Fruit fly (Drosophila melanogaster): Measurements from ENCODE around the gene RhoGAP15B.

RhoGAP15B gene

DNA sequence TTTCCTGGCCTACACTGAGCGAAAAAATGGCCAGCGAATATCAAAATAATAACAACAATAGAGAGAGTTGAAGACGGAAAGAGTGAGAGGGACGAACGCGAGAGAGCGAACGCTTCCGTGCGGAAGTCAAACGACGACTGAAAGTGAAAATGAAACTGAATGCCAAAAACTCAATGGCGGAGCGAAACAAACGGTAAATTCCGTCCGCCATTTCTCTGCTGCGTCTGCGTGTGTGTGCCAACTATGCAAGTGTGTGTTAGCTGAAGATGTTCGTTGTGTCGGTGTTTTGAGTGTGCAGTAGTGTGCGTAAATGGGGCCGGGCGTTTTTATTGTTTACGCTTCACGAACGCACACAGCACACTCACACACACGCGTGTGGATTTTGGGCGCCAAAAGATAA is 43.8 kb downstream of the RhoGAP15B start (continued):
- TF ChIP-seq CG15514 (GFP tag; optimal IDR thresholded peaks at IDR 0.05) (peak; percentile 16), CG3065 (GFP tag; optimal IDR thresholded peaks at IDR 0.05) (no peak), Lpt (GFP tag; optimal IDR thresholded peaks at IDR 0.05) (no peak), Sry-δ (GFP tag; optimal IDR thresholded peaks at IDR 0.05) (no peak), NfI (GFP tag; optimal IDR thresholded peaks at IDR 0.05) (no peak), NK7.1 (GFP tag; optimal IDR thresholded peaks at IDR 0.05) (no peak), crp (GFP tag; optimal IDR thresholded peaks at IDR 0.05) (peak in 1 of 2 experiments; percentile 14), CG1024 (GFP tag; IDR thresholded peaks at IDR 0.05) (no peak), MTF-1 (GFP tag; optimal IDR thresholded peaks at IDR 0.05; ENCODE audit: borderline replicate concordance) (no peak), Hr39 (optimal IDR thresholded peaks at IDR 0.05) (no peak), az2 (GFP tag; optimal IDR thresholded peaks at IDR 0.05) (no peak), Rfx (GFP tag; IDR thresholded peaks at IDR 0.05) (no peak), CG14014 (GFP tag; IDR thresholded peaks at IDR 0.05) (no peak), CG5180 (GFP tag; optimal IDR thresholded peaks at IDR 0.05) (no peak), lilli (GFP tag; optimal IDR thresholded peaks at IDR 0.05) (no peak), BEAF-32 (GFP tag; optimal IDR thresholded peaks at IDR 0.05) (no peak), gcm2 (GFP tag; optimal IDR thresholded peaks at IDR 0.05) (no peak), Dp (GFP tag; optimal IDR thresholded peaks at IDR 0.05) (peak; percentile 5), nerfin-1 (tag; optimal IDR thresholded peaks at IDR 0.05) (no peak), h (optimal IDR thresholded peaks at IDR 0.05) (no peak), cg (GFP tag; optimal IDR thresholded peaks at IDR 0.05) (peak; percentile 30), slou (GFP tag; optimal IDR thresholded peaks at IDR 0.05) (no peak), Deaf1 (tag; optimal IDR thresholded peaks at IDR 0.05) (peak; percentile 52), CG15696 (tag; optimal IDR thresholded peaks at IDR 0.05) (no peak), CG11247 (GFP tag; IDR thresholded peaks at IDR 0.05) (no peak), CG17359 (tag; optimal IDR thresholded peaks at IDR 0.05) (no peak), sna (GFP tag; IDR thresholded peaks at IDR 0.05; ENCODE audit: partially characterized antibody) (no peak)

Measured in whole organism, embryonic.